Worm (Caenorhabditis elegans): ENCODE measurements around the gene pqn-2.

DNA sequence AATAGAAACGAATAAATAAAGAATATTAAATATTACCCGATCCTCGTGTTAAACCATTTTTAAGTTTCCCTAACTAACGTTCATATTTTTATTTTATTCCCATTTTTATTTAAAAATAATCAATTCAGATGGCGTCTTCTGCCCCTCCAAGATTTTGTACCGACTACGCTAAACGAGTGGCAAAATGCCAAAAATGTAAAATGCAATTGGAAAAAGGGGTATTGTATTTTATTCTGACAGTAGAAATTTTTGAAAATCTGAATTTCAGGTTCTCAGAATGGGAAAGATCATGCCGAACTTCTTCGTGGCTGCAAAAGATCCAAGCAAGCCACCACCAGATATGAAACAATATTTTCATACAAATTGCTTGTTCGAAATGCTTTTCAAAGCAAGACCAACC is 39.3 kb upstream of the pqn-2 start, which contains the start of gene K07C5.3:
- TF ChIP-seq pqm-1 (tag; optimal IDR thresholded peaks at IDR 0.05) = no peak
- no peak for TF ChIP-seq ceh-9 (tag; optimal IDR thresholded peaks at IDR 0.05)
- no peak for TF ChIP-seq jun-1 (tag; optimal IDR thresholded peaks at IDR 0.05)
- no peak for TF ChIP-seq fos-1 (tag; optimal IDR thresholded peaks at IDR 0.05)
- TF ChIP-seq R02D3.7 (tag; optimal IDR thresholded peaks at IDR 0.05) = no peak
- TF ChIP-seq lin-15B (tag; optimal IDR thresholded peaks at IDR 0.05) = no peak
- TF ChIP-seq unc-39 (tag; optimal IDR thresholded peaks at IDR 0.05) = no peak
- TF ChIP-seq nhr-237 (tag; optimal IDR thresholded peaks at IDR 0.05) = no peak
- no peak for TF ChIP-seq nhr-11 (tag; optimal IDR thresholded peaks at IDR 0.05)

All from whole organism, L3 larva.